Worm (Caenorhabditis elegans) whole organism, L4/young adult: Measurements from ENCODE around the gene R11D1.7.

Source experiments
- W03F9.2 ChIP-seq: fragments of 150-350 bp; optimal IDR thresholded peaks from 2 replicates; lab custom pipeline; 2014; ENCODE audit warnings: missing biosample characterization, missing genetic modification characterization
- dao-5 ChIP-seq: sonication (generic microtip); optimal IDR thresholded peaks from 2 replicates; lab custom pipeline; 2016; ENCODE audit warnings: missing genotype, missing genetic modification characterization, moderate library complexity, missing compliant biosample characterization
- him-1 ChIP-seq: sonication (generic microtip); optimal IDR thresholded peaks from 2 replicates; lab custom pipeline; 2016; ENCODE audit warnings: missing genotype, missing genetic modification reagents, missing genetic modification characterization, missing compliant biosample characterization

DNA sequence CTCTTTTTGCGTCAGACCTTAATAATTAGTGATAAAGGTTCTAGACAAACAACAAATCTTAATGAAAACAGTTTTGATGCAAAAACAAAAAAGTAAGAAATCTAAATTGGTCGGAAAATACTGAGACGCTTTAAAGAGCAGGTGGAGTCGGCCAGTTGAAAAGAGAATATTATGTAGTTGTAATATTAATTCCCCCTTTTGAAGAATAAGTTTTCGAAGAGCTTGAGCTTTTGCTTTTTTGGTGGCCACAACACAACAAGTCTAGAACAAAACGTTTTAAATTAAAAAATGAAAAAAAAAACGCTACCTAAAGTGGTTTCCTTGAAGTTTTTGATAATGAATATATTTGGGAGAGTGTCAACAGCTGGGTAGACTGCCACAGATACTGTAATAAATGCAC, 3.4 kb upstream of the R11D1.7 start, which contains the start of gene str-178:
- TF ChIP-seq him-1 (tag; lab: Kevin White, UChicago) (no peak), W03F9.2 (tag; lab: Kevin White, UChicago) (no peak), dao-5 (tag; lab: Kevin White, UChicago) (no peak)
